Worm (Caenorhabditis elegans): ENCODE results near the gene sas-7.

Gene sas-7

DNA sequence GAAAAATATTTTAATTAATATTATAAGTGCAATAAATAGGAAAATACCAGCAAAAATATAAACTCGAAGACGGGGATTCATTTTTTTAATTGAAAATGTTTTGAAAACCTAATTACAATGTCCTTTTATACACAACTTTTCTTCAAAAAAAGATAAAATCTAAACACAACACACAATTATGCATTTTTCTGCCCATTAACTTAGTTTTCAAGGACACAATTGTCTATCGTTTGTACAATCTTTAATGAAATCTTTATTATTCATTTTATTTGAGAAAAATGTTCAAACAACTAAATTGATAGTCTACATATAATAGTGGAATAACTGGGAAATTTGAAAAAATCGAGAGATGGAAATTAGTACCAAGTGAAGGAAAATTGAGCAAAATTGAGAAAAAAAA, 14.8 kb upstream of the sas-7 start, which contains the start of gene T07A5.1:
Gene T07A5.1 (minus strand): TSS at position 149 of the 400 bp plus-strand sequence.
- TF ChIP-seq ceh-39 (tag; optimal IDR thresholded peaks at IDR 0.05) = no peak
- TF ChIP-seq mls-2 (tag; optimal IDR thresholded peaks at IDR 0.05) = no peak
- no peak for TF ChIP-seq lin-32 (GFP tag; optimal IDR thresholded peaks at IDR 0.05)
- no peak for TF ChIP-seq nhr-76 (tag; optimal IDR thresholded peaks at IDR 0.05)
- TF ChIP-seq hlh-1 (tag; optimal IDR thresholded peaks at IDR 0.05) = no peak
- TF ChIP-seq cnd-1 (tag; optimal IDR thresholded peaks at IDR 0.05) = no peak
- no peak for TF ChIP-seq lsy-2 (tag; optimal IDR thresholded peaks at IDR 0.05)
- TF ChIP-seq zip-8 (tag; optimal IDR thresholded peaks at IDR 0.05) = no peak
- TF ChIP-seq tbx-8 (GFP tag; optimal IDR thresholded peaks at IDR 0.05) = no peak
- TF ChIP-seq ces-1 (GFP tag; optimal IDR thresholded peaks at IDR 0.05) = no peak
- TF ChIP-seq flh-1 (GFP tag; optimal IDR thresholded peaks at IDR 0.05) = no peak

DNA sequence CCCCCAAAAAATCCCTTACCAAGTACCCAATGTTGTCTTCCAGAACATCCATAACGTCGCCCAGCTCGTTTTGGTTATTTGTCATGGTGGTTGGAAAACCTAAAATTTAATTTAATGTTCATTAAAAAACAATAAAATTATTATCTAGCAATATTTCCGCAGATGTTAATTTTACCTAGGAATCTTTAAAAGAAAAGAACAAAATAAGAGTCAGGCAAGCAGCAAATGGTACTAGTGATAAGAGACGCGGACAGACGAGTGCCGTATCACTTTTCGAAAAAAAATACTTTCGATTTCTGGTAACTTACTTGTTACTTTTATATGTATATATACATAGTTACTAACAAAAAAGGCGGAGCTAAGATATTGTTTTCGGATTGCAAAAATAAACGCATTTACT, 9.8 kb upstream of the sas-7 start, which contains the start of gene T07A5.7:
Gene T07A5.7 (minus strand): TSS at position 101 of the 400 bp plus-strand sequence.
- TF ChIP-seq lin-32 (GFP tag; optimal IDR thresholded peaks at IDR 0.05) = no peak
- TF ChIP-seq lin-13 (tag; optimal IDR thresholded peaks at IDR 0.05) = no peak
- no peak for TF ChIP-seq nhr-76 (tag; optimal IDR thresholded peaks at IDR 0.05)
- no peak for TF ChIP-seq unc-39 (tag; optimal IDR thresholded peaks at IDR 0.05)
- no peak for TF ChIP-seq ceh-83 (GFP tag; optimal IDR thresholded peaks at IDR 0.05)
- no peak for TF ChIP-seq drap-1 (GFP tag; optimal IDR thresholded peaks at IDR 0.05)
- TF ChIP-seq snpc-4 (tag; optimal IDR thresholded peaks at IDR 0.05) = no peak
- TF ChIP-seq unc-120 (tag; optimal IDR thresholded peaks at IDR 0.05; ENCODE audit: poor library complexity, severe bottlenecking) = no peak
- no peak for TF ChIP-seq ceh-43 (GFP tag; optimal IDR thresholded peaks at IDR 0.05)
- no peak for TF ChIP-seq mls-2 (tag; optimal IDR thresholded peaks at IDR 0.05)
- TF ChIP-seq mab-5 (tag; optimal IDR thresholded peaks at IDR 0.05) = no peak
- no peak for TF ChIP-seq blmp-1 (tag; optimal IDR thresholded peaks at IDR 0.05)
- TF ChIP-seq flh-1 (GFP tag; optimal IDR thresholded peaks at IDR 0.05) = no peak

DNA sequence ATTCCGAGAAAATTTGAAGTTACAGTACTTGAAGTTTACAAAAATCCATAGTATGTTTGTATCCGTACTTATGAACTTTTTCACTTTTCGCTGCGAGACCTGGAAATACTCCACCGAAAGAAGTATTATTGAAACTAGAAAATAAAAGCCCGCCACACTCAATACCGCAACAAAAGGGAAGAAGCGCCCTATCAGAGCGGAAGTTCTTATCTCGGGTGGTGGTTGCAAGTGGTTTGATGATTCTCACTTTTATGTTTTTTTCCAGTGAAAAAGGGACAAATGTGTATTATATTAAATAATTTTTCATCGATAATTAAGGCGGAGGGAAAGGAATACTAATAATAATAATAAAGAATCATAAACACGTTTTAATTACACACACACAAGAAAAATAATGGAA, 6.6 kb upstream of the sas-7 start:
- TF ChIP-seq unc-120 (tag; optimal IDR thresholded peaks at IDR 0.05; ENCODE audit: poor library complexity, severe bottlenecking) = no peak

DNA sequence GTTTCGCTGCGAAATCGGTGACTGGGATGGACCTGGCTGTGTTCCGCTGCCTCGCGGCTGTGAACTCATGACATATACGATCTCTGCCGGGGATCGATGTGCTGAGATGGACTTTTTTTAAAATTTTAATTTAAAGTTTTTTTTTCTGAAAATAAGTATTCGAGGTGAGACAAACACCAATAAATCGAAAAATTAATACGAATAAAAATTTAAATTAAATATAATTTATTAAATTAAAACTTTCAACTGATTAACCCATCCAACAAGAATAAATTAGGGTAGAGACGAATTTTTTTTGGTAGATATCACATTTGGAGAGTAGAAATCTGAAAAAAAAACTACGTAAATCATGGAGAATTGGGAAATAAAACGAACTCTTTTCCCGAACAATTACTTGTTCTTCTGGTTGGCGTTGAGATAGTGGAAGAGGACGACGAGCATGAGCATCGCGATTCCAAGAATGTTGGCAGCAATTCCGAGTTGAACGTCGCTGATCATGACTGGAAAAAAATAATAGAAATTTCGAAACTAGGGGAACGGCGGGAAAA, 2.7 kb upstream of the sas-7 start, which contains the start of the genes unc-50 and ostf-4:
Gene unc-50 (minus strand): TSS at position 101 of the 548 bp plus-strand sequence.
Gene ostf-4 (minus strand): TSS at position 498 of the 548 bp plus-strand sequence.
- TF ChIP-seq cnd-1 (tag; optimal IDR thresholded peaks at IDR 0.05) (no peak), unc-62 (GFP tag; optimal IDR thresholded peaks at IDR 0.05) (no peak), nhr-12 (tag; optimal IDR thresholded peaks at IDR 0.05) (no peak), nhr-237 (tag; optimal IDR thresholded peaks at IDR 0.05) (no peak), elt-1 (tag; optimal IDR thresholded peaks at IDR 0.05; ENCODE audit: borderline replicate concordance, insufficient read depth) (no peak), flh-1 (GFP tag; optimal IDR thresholded peaks at IDR 0.05) (no peak), lin-13 (tag; optimal IDR thresholded peaks at IDR 0.05) (no peak), nhr-28 (tag; optimal IDR thresholded peaks at IDR 0.05) (no peak)

DNA sequence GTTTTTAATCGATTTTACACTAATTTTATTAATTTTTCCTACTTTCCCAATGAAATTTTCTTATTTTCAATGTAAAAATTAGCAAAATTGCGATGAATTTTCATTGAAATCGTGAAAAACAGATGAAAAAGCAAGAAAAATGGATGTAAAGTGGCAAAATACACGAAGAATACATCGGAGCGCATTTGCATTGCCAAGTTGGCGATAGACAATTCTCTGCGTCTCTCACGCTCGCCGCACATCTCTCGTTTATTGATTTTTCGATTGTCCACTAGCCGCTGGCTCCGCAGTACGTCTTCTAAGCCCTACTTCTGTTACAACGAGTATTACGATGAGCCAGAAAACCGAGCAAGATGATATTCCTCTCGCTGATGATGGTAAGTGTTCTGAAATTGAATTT, 2.1 kb upstream of the sas-7 start, which contains the start of gene unc-69:
Gene unc-69 (plus strand): TSS at position 185 of the 400 bp plus-strand sequence.
- TF ChIP-seq pha-4 (tag; optimal IDR thresholded peaks at IDR 0.05) = peak; percentile 69
- TF ChIP-seq unc-39 (tag; optimal IDR thresholded peaks at IDR 0.05) = no peak
- no peak for TF ChIP-seq nhr-237 (tag; optimal IDR thresholded peaks at IDR 0.05)
- TF ChIP-seq nhr-28 (tag; optimal IDR thresholded peaks at IDR 0.05) = no peak
- peak; percentile 60 for TF ChIP-seq ces-1 (GFP tag; optimal IDR thresholded peaks at IDR 0.05)
- peak; percentile 46 for TF ChIP-seq lsy-2 (tag; optimal IDR thresholded peaks at IDR 0.05)
- TF ChIP-seq sem-2 (GFP tag; optimal IDR thresholded peaks at IDR 0.05) = no peak
- no peak for TF ChIP-seq snpc-4 (tag; optimal IDR thresholded peaks at IDR 0.05)
- no peak for TF ChIP-seq nhr-2 (tag; optimal IDR thresholded peaks at IDR 0.05)
- TF ChIP-seq bed-3 (GFP tag; optimal IDR thresholded peaks at IDR 0.05) = no peak
- no peak for TF ChIP-seq M03D4.4 (tag; optimal IDR thresholded peaks at IDR 0.05)
- no peak for TF ChIP-seq lin-32 (GFP tag; optimal IDR thresholded peaks at IDR 0.05)
- TF ChIP-seq cnd-1 (tag; optimal IDR thresholded peaks at IDR 0.05) = no peak
- TF ChIP-seq drap-1 (GFP tag; optimal IDR thresholded peaks at IDR 0.05) = no peak
- TF ChIP-seq ztf-11 (tag; optimal IDR thresholded peaks at IDR 0.05) = no peak
- no peak for TF ChIP-seq elt-1 (tag; optimal IDR thresholded peaks at IDR 0.05; ENCODE audit: borderline replicate concordance, insufficient read depth)
- TF ChIP-seq tbx-8 (GFP tag; optimal IDR thresholded peaks at IDR 0.05) = no peak
- TF ChIP-seq mab-5 (tag; optimal IDR thresholded peaks at IDR 0.05) = no peak
- no peak for TF ChIP-seq nhr-76 (tag; optimal IDR thresholded peaks at IDR 0.05)
- no peak for TF ChIP-seq blmp-1 (tag; optimal IDR thresholded peaks at IDR 0.05)
- TF ChIP-seq zip-8 (tag; optimal IDR thresholded peaks at IDR 0.05) = no peak
- TF ChIP-seq ceh-39 (tag; optimal IDR thresholded peaks at IDR 0.05) = no peak
- TF ChIP-seq sptf-1 (tag; optimal IDR thresholded peaks at IDR 0.05) = no peak
- no peak for TF ChIP-seq ceh-43 (GFP tag; optimal IDR thresholded peaks at IDR 0.05)
- no peak for TF ChIP-seq elt-3 (tag; optimal IDR thresholded peaks at IDR 0.05)
- peak; percentile 44 for TF ChIP-seq hlh-1 (tag; optimal IDR thresholded peaks at IDR 0.05)
- no peak for TF ChIP-seq flh-1 (GFP tag; optimal IDR thresholded peaks at IDR 0.05)
- TF ChIP-seq mls-2 (tag; optimal IDR thresholded peaks at IDR 0.05) = no peak
- TF ChIP-seq nhr-12 (tag; optimal IDR thresholded peaks at IDR 0.05) = no peak
- no peak for TF ChIP-seq unc-62 (GFP tag; optimal IDR thresholded peaks at IDR 0.05)
- no peak for TF ChIP-seq ceh-83 (GFP tag; optimal IDR thresholded peaks at IDR 0.05)
- no peak for TF ChIP-seq ham-2 (GFP tag; optimal IDR thresholded peaks at IDR 0.05)
- TF ChIP-seq lin-13 (tag; optimal IDR thresholded peaks at IDR 0.05) = peak; percentile 21
- TF ChIP-seq mep-1 (tag; optimal IDR thresholded peaks at IDR 0.05) = peak; percentile 30
- peak; percentile 21 for TF ChIP-seq unc-120 (tag; optimal IDR thresholded peaks at IDR 0.05; ENCODE audit: poor library complexity, severe bottlenecking)
